Worm (Caenorhabditis elegans) whole organism, midembryonic: Measurements from ENCODE around the gene pcrg-1.

Experiments used
- T22C8.4 ChIP-seq: fragments of 200-800 bp; sonication (Bioruptor generic); IDR thresholded peaks from 2 replicates; pipeline ENCODE4 v1.3.6; 2022; ENCODE audit warnings: missing genetic modification characterization, missing compliant biosample characterization
- cog-1 ChIP-seq: sonication (generic microtip); optimal IDR thresholded peaks from 2 replicates; lab custom pipeline; 2016; ENCODE audit warnings: missing genetic modification characterization, missing compliant biosample characterization
- flt-1 ChIP-seq: fragments of 200-800 bp; sonication (Bioruptor generic); IDR thresholded peaks from 2 replicates; pipeline ENCODE4 v1.3.6; 2022; ENCODE audit warnings: missing genetic modification characterization, missing compliant biosample characterization
- klf-2 ChIP-seq: fragments of 200-800 bp; sonication (Bioruptor generic); conservative IDR thresholded peaks from 2 replicates; pipeline ENCODE4 v1.3.6; 2022; ENCODE audit warnings: missing genetic modification reagents, missing genetic modification characterization, missing compliant biosample characterization
- med-1 ChIP-seq: sonication (generic microtip); optimal IDR thresholded peaks from 2 replicates; lab custom pipeline; 2017; ENCODE audit warnings: missing genetic modification characterization, mild to moderate bottlenecking, missing compliant biosample characterization, antibody characterized with exemption, missing genetic modification reagents; ENCODE audit not compliant: insufficient read depth
- ref-1 ChIP-seq: fragments of 200-800 bp; sonication (Bioruptor generic); conservative IDR thresholded peaks from 2 replicates; pipeline ENCODE4 v1.3.6; 2022; ENCODE audit warnings: missing genetic modification reagents, missing genetic modification characterization, missing compliant biosample characterization
- tab-1 ChIP-seq: fragments of 200-800 bp; sonication (Bioruptor generic); IDR thresholded peaks from 2 replicates; pipeline ENCODE4 v1.3.6; 2022; ENCODE audit warnings: missing genetic modification characterization, missing compliant biosample characterization
- ztf-23 ChIP-seq: fragments of 200-800 bp; sonication (Bioruptor generic); IDR thresholded peaks from 2 replicates; pipeline ENCODE4 v1.3.6; 2022; ENCODE audit warnings: missing genetic modification reagents, missing genetic modification characterization, missing compliant biosample characterization
- ztf-29 ChIP-seq: fragments of 200-800 bp; sonication (Bioruptor generic); IDR thresholded peaks from 2 replicates; pipeline ENCODE4 v1.3.6; 2022; ENCODE audit warnings: missing genetic modification reagents, missing genetic modification characterization, missing compliant biosample characterization

pcrg-1 gene

ce11 chrII:7200051-7200599 is at the start of gene pcrg-1:
pcrg-1 (plus strand) TSS chrII:7200549.
- TF ChIP-seq klf-2 (GFP tag; lab: Robert Waterston, UW) = peak; percentile 86
- peak; percentile 96 for TF ChIP-seq tab-1 (GFP tag; lab: Robert Waterston, UW)
- TF ChIP-seq ztf-23 (GFP tag; lab: Robert Waterston, UW) = peak; percentile 94
- peak; percentile 85 for TF ChIP-seq ztf-29 (GFP tag; lab: Robert Waterston, UW)
- peak; percentile 74 for TF ChIP-seq cog-1 (tag; lab: Kevin White, UChicago)
- TF ChIP-seq T22C8.4 (GFP tag; lab: Robert Waterston, UW) = peak; percentile 92
- TF ChIP-seq med-1 (GFP tag; lab: Kevin White, UChicago) = peak; percentile 61
- peak; percentile 82 for TF ChIP-seq ref-1 (GFP tag; lab: Robert Waterston, UW)
- peak; percentile 95 for TF ChIP-seq flt-1 (GFP tag; lab: Robert Waterston, UW)

- no peak for TF ChIP-seq T22C8.4 (GFP tag; lab: Robert Waterston, UW)
- peak; percentile 84 for TF ChIP-seq flt-1 (GFP tag; lab: Robert Waterston, UW)
- TF ChIP-seq cog-1 (tag; lab: Kevin White, UChicago) = peak; percentile 94
- TF ChIP-seq ztf-29 (GFP tag; lab: Robert Waterston, UW) = no peak
- no peak for TF ChIP-seq ref-1 (GFP tag; lab: Robert Waterston, UW)
- peak; percentile 72; the same call in 1 of the 2 replicates for TF ChIP-seq tab-1 (GFP tag; lab: Robert Waterston, UW)
- TF ChIP-seq ztf-23 (GFP tag; lab: Robert Waterston, UW) = peak; percentile 87
- TF ChIP-seq med-1 (GFP tag; lab: Kevin White, UChicago) = peak; percentile 56
- TF ChIP-seq klf-2 (GFP tag; lab: Robert Waterston, UW) = peak; percentile 69; the same call in 1 of the 2 replicates
Measured at ce11 chrII:7151969-7152631, 48.2 kb upstream of the pcrg-1 start, which contains the start of gene fust-1. fust-1 (plus strand) TSS chrII:7152581.

- TF ChIP-seq tab-1 (GFP tag; lab: Robert Waterston, UW) = no peak
- no peak for TF ChIP-seq klf-2 (GFP tag; lab: Robert Waterston, UW)
- TF ChIP-seq cog-1 (tag; lab: Kevin White, UChicago) = no peak
- TF ChIP-seq flt-1 (GFP tag; lab: Robert Waterston, UW) = no peak
- TF ChIP-seq ztf-23 (GFP tag; lab: Robert Waterston, UW) = no peak
- TF ChIP-seq T22C8.4 (GFP tag; lab: Robert Waterston, UW) = no peak
Measured at ce11 chrII:7154711-7155110, 45.6 kb upstream of the pcrg-1 start.

ce11 chrII:7155392-7155791 is 45.0 kb upstream of the pcrg-1 start, which contains the start of gene C27H5.2:
C27H5.2 (plus strand) TSS chrII:7155581.
- TF ChIP-seq flt-1 (GFP tag; lab: Robert Waterston, UW) (no peak), cog-1 (tag; lab: Kevin White, UChicago) (no peak), T22C8.4 (GFP tag; lab: Robert Waterston, UW) (no peak), ref-1 (GFP tag; lab: Robert Waterston, UW) (no peak), med-1 (GFP tag; lab: Kevin White, UChicago) (no peak), ztf-29 (GFP tag; lab: Robert Waterston, UW) (no peak), tab-1 (GFP tag; lab: Robert Waterston, UW) (no peak), ztf-23 (GFP tag; lab: Robert Waterston, UW) (no peak), klf-2 (GFP tag; lab: Robert Waterston, UW) (no peak)

- no peak for TF ChIP-seq ref-1 (GFP tag; lab: Robert Waterston, UW)
- TF ChIP-seq ztf-29 (GFP tag; lab: Robert Waterston, UW) = no peak
- no peak for TF ChIP-seq flt-1 (GFP tag; lab: Robert Waterston, UW)
- no peak for TF ChIP-seq klf-2 (GFP tag; lab: Robert Waterston, UW)
- TF ChIP-seq med-1 (GFP tag; lab: Kevin White, UChicago) = no peak
- TF ChIP-seq tab-1 (GFP tag; lab: Robert Waterston, UW) = no peak
- TF ChIP-seq ztf-23 (GFP tag; lab: Robert Waterston, UW) = no peak
- no peak for TF ChIP-seq T22C8.4 (GFP tag; lab: Robert Waterston, UW)
- no peak for TF ChIP-seq cog-1 (tag; lab: Kevin White, UChicago)
Measured at ce11 chrII:7157415-7157814, 42.9 kb upstream of the pcrg-1 start.

- no peak for TF ChIP-seq tab-1 (GFP tag; lab: Robert Waterston, UW)
- TF ChIP-seq flt-1 (GFP tag; lab: Robert Waterston, UW) = no peak
- no peak for TF ChIP-seq cog-1 (tag; lab: Kevin White, UChicago)
- TF ChIP-seq ref-1 (GFP tag; lab: Robert Waterston, UW) = no peak
- no peak for TF ChIP-seq klf-2 (GFP tag; lab: Robert Waterston, UW)
- no peak for TF ChIP-seq ztf-29 (GFP tag; lab: Robert Waterston, UW)
- TF ChIP-seq T22C8.4 (GFP tag; lab: Robert Waterston, UW) = no peak
- no peak for TF ChIP-seq ztf-23 (GFP tag; lab: Robert Waterston, UW)
- TF ChIP-seq med-1 (GFP tag; lab: Kevin White, UChicago) = no peak
Measured at ce11 chrII:7161512-7161911, 38.8 kb upstream of the pcrg-1 start, which contains the start of gene C27H5.12. C27H5.12 (minus strand) TSS chrII:7161612.

ce11 chrII:7165749-7166148 is 34.6 kb upstream of the pcrg-1 start, which contains the start of gene mfsd-13.2:
mfsd-13.2 (minus strand) TSS chrII:7165849.
- no peak for TF ChIP-seq med-1 (GFP tag; lab: Kevin White, UChicago)
- no peak for TF ChIP-seq ztf-23 (GFP tag; lab: Robert Waterston, UW)
- no peak for TF ChIP-seq ref-1 (GFP tag; lab: Robert Waterston, UW)
- no peak for TF ChIP-seq cog-1 (tag; lab: Kevin White, UChicago)
- no peak for TF ChIP-seq tab-1 (GFP tag; lab: Robert Waterston, UW)
- TF ChIP-seq flt-1 (GFP tag; lab: Robert Waterston, UW) = no peak
- no peak for TF ChIP-seq klf-2 (GFP tag; lab: Robert Waterston, UW)
- no peak for TF ChIP-seq ztf-29 (GFP tag; lab: Robert Waterston, UW)

ce11 chrII:7166768-7167167 is 33.6 kb upstream of the pcrg-1 start:
- TF ChIP-seq ztf-29 (GFP tag; lab: Robert Waterston, UW) (no peak), cog-1 (tag; lab: Kevin White, UChicago) (no peak), med-1 (GFP tag; lab: Kevin White, UChicago) (no peak), flt-1 (GFP tag; lab: Robert Waterston, UW) (no peak), T22C8.4 (GFP tag; lab: Robert Waterston, UW) (no peak), tab-1 (GFP tag; lab: Robert Waterston, UW) (no peak), klf-2 (GFP tag; lab: Robert Waterston, UW) (no peak)
